Worm (Caenorhabditis elegans) whole organism, young adult: ENCODE results near the gene pigq-1.

ENCODE experiments used
- B0019.2 ChIP-seq: fragments of 200-800 bp; sonication (Bioruptor generic); conservative IDR thresholded peaks from 2 replicates; pipeline ENCODE4 v1.3.6; 2022; ENCODE audit warnings: missing genetic modification reagents, missing genetic modification characterization, missing compliant biosample characterization
- C06A6.2 ChIP-seq: fragments of 200-800 bp; sonication (Bioruptor generic); conservative IDR thresholded peaks from 2 replicates; pipeline ENCODE4 v1.3.6; 2022; ENCODE audit warnings: missing genetic modification characterization, missing compliant biosample characterization
- D2030.7 ChIP-seq: fragments of 200-800 bp; sonication (Bioruptor generic); IDR thresholded peaks from 2 replicates; pipeline ENCODE4 v1.3.6; 2022; ENCODE audit warnings: missing genetic modification reagents, missing genetic modification characterization, missing compliant biosample characterization
- F23B12.7 ChIP-seq: sonication (generic microtip); optimal IDR thresholded peaks from 2 replicates; lab custom pipeline; 2017; ENCODE audit warnings: missing genetic modification characterization, mild to moderate bottlenecking, missing compliant biosample characterization, antibody characterized with exemption, moderate library complexity; ENCODE audit not compliant: insufficient read depth
- F33H1.4 ChIP-seq: fragments of 200-800 bp; sonication (Bioruptor generic); IDR thresholded peaks from 2 replicates; pipeline ENCODE4 v1.3.6; 2022; ENCODE audit warnings: missing genetic modification reagents, missing genetic modification characterization, missing compliant biosample characterization
- F49E8.2 ChIP-seq: sonication (generic microtip); optimal IDR thresholded peaks from 3 replicates; lab custom pipeline; 2017; ENCODE audit warnings: missing genetic modification characterization, mild to moderate bottlenecking, missing compliant biosample characterization, antibody characterized with exemption, moderate library complexity; ENCODE audit not compliant: insufficient read depth
- F57A8.1 ChIP-seq: fragments of 200-800 bp; sonication (Bioruptor generic); optimal IDR thresholded peaks from 2 replicates; lab custom pipeline; 2018; ENCODE audit warnings: mild to moderate bottlenecking, missing genetic modification characterization, moderate library complexity, missing compliant biosample characterization
- K11D2.4 ChIP-seq: fragments of 200-800 bp; sonication (Bioruptor generic); IDR thresholded peaks from 2 replicates; pipeline ENCODE4 v1.3.6; 2022; ENCODE audit warnings: missing genetic modification reagents, missing genetic modification characterization, missing compliant biosample characterization
- Y53F4B.3 ChIP-seq: fragments of 200-800 bp; sonication (Bioruptor generic); IDR thresholded peaks from 2 replicates; pipeline ENCODE4 v1.3.6; 2022; ENCODE audit warnings: missing genetic modification reagents, missing genetic modification characterization, missing compliant biosample characterization
- Y79H2A.3 ChIP-seq: fragments of 200-800 bp; sonication (Bioruptor generic); conservative IDR thresholded peaks from 2 replicates; pipeline ENCODE4 v1.3.6; 2022; ENCODE audit warnings: missing genetic modification reagents, missing genetic modification characterization, missing compliant biosample characterization
- akir-1 ChIP-seq: fragments of 200-800 bp; sonication (Bioruptor generic); optimal IDR thresholded peaks from 2 replicates; lab custom pipeline; 2018; ENCODE audit warnings: mild to moderate bottlenecking, missing genetic modification characterization, moderate library complexity, missing compliant biosample characterization
- ama-1 ChIP-seq, 3 experiments: fragments of 150-350 bp in 1 of 3; sonication (generic microtip) in 2 of 3; optimal IDR thresholded peaks; 2 replicates each; lab custom pipeline; 2014 to 2018; ENCODE audit warnings: missing biosample characterization in 2 of 3, missing genetic modification characterization in 2 of 3, missing genetic modification reagents in 2 of 3
- atf-7 ChIP-seq: sonication (generic microtip); optimal IDR thresholded peaks from 2 replicates; lab custom pipeline; 2017; ENCODE audit warnings: mild to moderate bottlenecking, missing genetic modification characterization, missing compliant biosample characterization
- attf-6 ChIP-seq: fragments of 200-800 bp; sonication (Bioruptor generic); IDR thresholded peaks from 2 replicates; pipeline ENCODE4 v1.3.6; 2022; ENCODE audit warnings: missing genetic modification reagents, missing genetic modification characterization, missing compliant biosample characterization
- cebp-1 ChIP-seq, 2 experiments: fragments of 200-800 bp in 1 of 2; sonication (Bioruptor generic) in 1 of 2; sonication (generic microtip) in 1 of 2; IDR thresholded peaks in 1 of 2; optimal IDR thresholded peaks in 1 of 2; 2 replicates each; pipeline versions ENCODE4 v1.3.6 to Lab custom; 2017 to 2022; ENCODE audit warnings: missing compliant biosample characterization in 2 of 2, missing genetic modification characterization in 2 of 2, mild to moderate bottlenecking in 1 of 2, missing genetic modification reagents in 1 of 2, moderate library complexity in 1 of 2
- ceh-27 ChIP-seq: fragments of 200-800 bp; sonication (Bioruptor generic); optimal IDR thresholded peaks from 2 replicates; lab custom pipeline; 2018; ENCODE audit warnings: mild to moderate bottlenecking, missing genetic modification characterization, moderate library complexity, missing compliant biosample characterization
- efl-1 ChIP-seq: fragments of 150-350 bp; optimal IDR thresholded peaks from 2 replicates; lab custom pipeline; 2014; ENCODE audit warnings: missing biosample characterization, missing genetic modification reagents, missing genetic modification characterization
- egl-44 ChIP-seq: fragments of 200-800 bp; sonication (Bioruptor generic); IDR thresholded peaks from 2 replicates; pipeline ENCODE4 v1.3.6; 2022; ENCODE audit warnings: missing genetic modification reagents, missing genetic modification characterization, missing compliant biosample characterization
- ets-4 ChIP-seq: fragments of 200-800 bp; sonication (Bioruptor generic); optimal IDR thresholded peaks from 2 replicates; lab custom pipeline; 2018; ENCODE audit warnings: mild to moderate bottlenecking, missing genetic modification characterization, missing compliant biosample characterization
- gei-17 ChIP-seq: fragments of 200-800 bp; sonication (Bioruptor generic); optimal IDR thresholded peaks from 2 replicates; lab custom pipeline; 2018; ENCODE audit warnings: mild to moderate bottlenecking, missing genetic modification characterization, missing compliant biosample characterization
- him-1 ChIP-seq: sonication (generic microtip); optimal IDR thresholded peaks from 2 replicates; lab custom pipeline; 2016; ENCODE audit warnings: missing genotype, missing genetic modification reagents, missing genetic modification characterization, missing compliant biosample characterization
- hlh-12 ChIP-seq: sonication (generic microtip); optimal IDR thresholded peaks from 2 replicates; lab custom pipeline; 2016; ENCODE audit warnings: missing genetic modification characterization, missing compliant biosample characterization
- hmg-1.2 ChIP-seq: fragments of 200-800 bp; sonication (Bioruptor generic); IDR thresholded peaks from 2 replicates; pipeline ENCODE4 v1.3.6; 2022; ENCODE audit warnings: missing genetic modification reagents, missing genetic modification characterization, missing compliant biosample characterization
- lag-1 ChIP-seq: fragments of 200-800 bp; sonication (Bioruptor generic); IDR thresholded peaks from 2 replicates; pipeline ENCODE4 v1.3.6; 2022; ENCODE audit warnings: missing genetic modification reagents, missing genetic modification characterization, missing compliant biosample characterization
- let-607 ChIP-seq, 2 experiments: fragments of 200-800 bp in 1 of 2; sonication (Bioruptor generic) in 1 of 2; sonication (generic microtip) in 1 of 2; optimal IDR thresholded peaks; 2 replicates each; lab custom pipeline; 2016 to 2018; ENCODE audit warnings: mild to moderate bottlenecking in 2 of 2, missing compliant biosample characterization in 2 of 2, missing genetic modification characterization in 2 of 2, moderate library complexity in 2 of 2, missing genotype in 1 of 2
- lin-35 ChIP-seq, 3 experiments: fragments of 150-350 bp in 2 of 3; sonication (generic microtip) in 1 of 3; optimal IDR thresholded peaks; 2 replicates each; lab custom pipeline; 2014 to 2018; ENCODE audit warnings: missing biosample characterization in 3 of 3, missing genetic modification characterization in 3 of 3, missing genetic modification reagents in 3 of 3
- lin-40 ChIP-seq: sonication (generic microtip); optimal IDR thresholded peaks from 2 replicates; lab custom pipeline; 2016; ENCODE audit warnings: missing genetic modification characterization, mild to moderate bottlenecking, missing compliant biosample characterization, missing genotype, missing genetic modification reagents
- lin-54 ChIP-seq: fragments of 200-800 bp; sonication (Bioruptor generic); optimal IDR thresholded peaks from 2 replicates; lab custom pipeline; 2018; ENCODE audit warnings: mild to moderate bottlenecking, missing genetic modification characterization, missing compliant biosample characterization
- lsl-1 ChIP-seq: fragments of 200-800 bp; sonication (Bioruptor generic); optimal IDR thresholded peaks from 2 replicates; lab custom pipeline; 2018; ENCODE audit warnings: mild to moderate bottlenecking, missing genetic modification characterization, moderate library complexity, missing compliant biosample characterization
- madf-6 ChIP-seq: fragments of 200-800 bp; sonication (Bioruptor generic); IDR thresholded peaks from 2 replicates; pipeline ENCODE4 v1.3.6; 2022; ENCODE audit warnings: missing genetic modification reagents, missing genetic modification characterization, missing compliant biosample characterization
- mcd-1 ChIP-seq: fragments of 200-800 bp; sonication (Bioruptor generic); IDR thresholded peaks from 2 replicates; pipeline ENCODE4 v1.3.6; 2022; ENCODE audit warnings: missing genetic modification reagents, missing genetic modification characterization, missing compliant biosample characterization
- mel-28 ChIP-seq: sonication (generic microtip); optimal IDR thresholded peaks from 2 replicates; lab custom pipeline; 2016; ENCODE audit warnings: borderline replicate concordance, mild to moderate bottlenecking, missing genetic modification characterization, missing compliant biosample characterization
- nhr-80 ChIP-seq: sonication (generic microtip); optimal IDR thresholded peaks from 2 replicates; lab custom pipeline; 2016; ENCODE audit warnings: missing genetic modification characterization, missing compliant biosample characterization
- pbrm-1 ChIP-seq: fragments of 200-800 bp; sonication (Bioruptor generic); IDR thresholded peaks from 2 replicates; pipeline ENCODE4 v1.3.6; 2022; ENCODE audit warnings: missing genetic modification reagents, missing genetic modification characterization, missing compliant biosample characterization
- pha-4 ChIP-seq: fragments of 150-350 bp; sonication (generic microtip); optimal IDR thresholded peaks from 2 replicates; lab custom pipeline; 2014; ENCODE audit warnings: missing biosample characterization, missing genetic modification reagents, missing genetic modification characterization
- rcor-1 ChIP-seq: fragments of 200-800 bp; sonication (Bioruptor generic); IDR thresholded peaks from 2 replicates; pipeline ENCODE4 v1.3.6; 2022; ENCODE audit warnings: missing genetic modification reagents, missing genetic modification characterization, missing compliant biosample characterization
- snpc-1.3 ChIP-seq: sonication (generic microtip); optimal IDR thresholded peaks from 2 replicates; lab custom pipeline; 2017; ENCODE audit warnings: missing genetic modification characterization, mild to moderate bottlenecking, missing compliant biosample characterization, antibody characterized with exemption, moderate library complexity, missing genotype, missing genetic modification reagents; ENCODE audit not compliant: insufficient read depth
- snpc-3.4 ChIP-seq: sonication (generic microtip); optimal IDR thresholded peaks from 2 replicates; lab custom pipeline; 2017; ENCODE audit warnings: missing genetic modification characterization, mild to moderate bottlenecking, missing compliant biosample characterization, antibody characterized with exemption, moderate library complexity, missing genotype, missing genetic modification reagents
- snpc-4 ChIP-seq, 5 experiments: fragments of 150-350 bp in 1 of 5; sonication (generic microtip) in 4 of 5; optimal IDR thresholded peaks; 2 replicates each; lab custom pipeline; 2014 to 2018; ENCODE audit warnings: missing genetic modification characterization in 5 of 5, missing biosample characterization in 3 of 5, antibody characterized with exemption in 2 of 5, mild to moderate bottlenecking in 2 of 5, missing compliant biosample characterization in 2 of 5, missing genotype in 2 of 5, moderate library complexity in 2 of 5, missing genetic modification reagents in 1 of 5
- somi-1 ChIP-seq: fragments of 200-800 bp; sonication (Bioruptor generic); optimal IDR thresholded peaks from 2 replicates; lab custom pipeline; 2018; ENCODE audit warnings: mild to moderate bottlenecking, missing genetic modification characterization, missing compliant biosample characterization
- tbp1 ChIP-seq: fragments of 200-800 bp; sonication (Bioruptor generic); optimal IDR thresholded peaks from 2 replicates; lab custom pipeline; 2018; ENCODE audit warnings: mild to moderate bottlenecking, missing genetic modification characterization, missing compliant biosample characterization
- ztf-26 ChIP-seq: sonication (generic microtip); optimal IDR thresholded peaks from 2 replicates; lab custom pipeline; 2017; ENCODE audit warnings: missing genetic modification characterization, missing compliant biosample characterization
- ztf-3 ChIP-seq: fragments of 200-800 bp; sonication (Bioruptor generic); optimal IDR thresholded peaks from 2 replicates; lab custom pipeline; 2018; ENCODE audit warnings: mild to moderate bottlenecking, missing genetic modification characterization, missing compliant biosample characterization

The pigq-1 gene

DNA sequence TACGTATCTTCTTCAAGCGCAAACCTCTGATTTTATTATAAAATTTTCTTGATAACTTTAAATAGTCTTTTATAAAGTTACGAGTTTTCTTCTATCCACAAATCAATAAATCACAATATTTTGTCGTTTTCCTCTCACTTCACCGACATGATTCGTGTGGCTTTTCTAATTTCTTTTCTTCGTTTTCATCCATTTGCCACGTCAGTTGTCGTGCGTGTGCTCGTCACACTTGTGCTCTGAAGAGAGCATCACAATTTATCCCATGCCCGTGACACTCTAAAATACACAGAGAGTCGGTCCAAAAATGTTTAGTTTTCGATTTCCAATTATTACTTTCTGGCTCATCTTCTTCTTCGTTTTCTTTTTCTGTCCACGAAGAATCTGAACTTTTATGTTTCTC is 35.1 kb downstream of the pigq-1 start:
- TF ChIP-seq F33H1.4 (no peak), somi-1 (GFP tag; lab: Kevin White, UChicago) (no peak), C06A6.2 (GFP tag; lab: Robert Waterston, UW) (no peak), him-1 (no peak), F57A8.1 (GFP tag; lab: Kevin White, UChicago) (no peak), ets-4 (no peak)

ce11 chrIV:11110995-11111619 is 35.9 kb downstream of the pigq-1 start, which contains the start of gene rps-5:
Gene rps-5, minus strand, starts transcription at chrIV:11111045.
- TF ChIP-seq efl-1 (no peak), pha-4 (tag; lab: Kevin White, UChicago) (no peak), tbp1 (GFP tag; lab: Kevin White, UChicago) (peak; percentile 34), lin-40 (tag; lab: Kevin White, UChicago) (no peak), cebp-1 (GFP tag; IDR thresholded peaks at IDR 0.05; lab: Robert Waterston, UW) (no peak), cebp-1 (tag; optimal IDR thresholded peaks at IDR 0.05; lab: Kevin White, UChicago) (peak; percentile 19), attf-6 (GFP tag; lab: Robert Waterston, UW) (no peak), lag-1 (GFP tag; lab: Robert Waterston, UW) (no peak), lin-35 (GFP tag; optimal IDR thresholded peaks at IDR 0.05; lab: Kevin White, UChicago) (peak in 1 of 3 experiments; percentile 54), hlh-12 (tag; lab: Kevin White, UChicago) (no peak), lsl-1 (GFP tag; lab: Kevin White, UChicago) (peak; percentile 55), D2030.7 (GFP tag; lab: Robert Waterston, UW) (peak; percentile 52; the same call in 1 of the 2 replicates), lin-54 (GFP tag; lab: Kevin White, UChicago) (peak; percentile 51), F23B12.7 (tag; lab: Kevin White, UChicago) (peak; percentile 13), F33H1.4 (peak; percentile 83), snpc-3.4 (peak; percentile 41), F49E8.2 (tag; lab: Kevin White, UChicago) (peak; percentile 19), madf-6 (peak; percentile 68), snpc-4 (GFP tag; optimal IDR thresholded peaks at IDR 0.05; lab: Kevin White, UChicago) (no peak), snpc-4 (tag; optimal IDR thresholded peaks at IDR 0.05; lab: Kevin White, UChicago) (peak in 2 of 4 experiments; percentile 29 to 31), rcor-1 (peak; percentile 40; the same call in 1 of the 2 replicates), let-607 (tag; optimal IDR thresholded peaks at IDR 0.05; lab: Kevin White, UChicago) (peak in 1 of 2 experiments; percentile 32), mcd-1 (peak; percentile 54), hmg-1.2 (peak; percentile 93), snpc-1.3 (tag; lab: Kevin White, UChicago) (peak; percentile 33), pbrm-1 (GFP tag; lab: Robert Waterston, UW) (0 out of 2 replicates have a peak, but pooled peaks have one; percentile 11)

DNA sequence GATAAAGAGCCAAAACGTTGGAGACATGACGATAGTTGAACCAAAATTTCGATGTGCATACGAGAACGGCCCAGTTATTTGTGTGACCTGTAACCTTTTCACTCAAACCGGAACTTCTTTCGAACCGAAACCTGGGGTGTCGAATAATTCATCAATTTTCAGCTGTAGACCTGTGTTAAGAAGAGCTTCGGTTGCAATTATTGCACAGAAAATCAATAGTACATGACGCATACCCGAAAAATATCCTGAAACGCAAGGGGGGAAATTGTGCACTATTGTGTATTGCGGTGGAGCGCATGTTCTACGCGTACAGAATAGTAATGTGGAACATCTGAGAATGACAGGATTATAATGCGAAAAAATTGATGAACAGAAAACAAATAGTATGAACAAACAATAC is 37.3 kb downstream of the pigq-1 start, which contains the start of gene pigk-1:
Gene pigk-1, minus strand, starts transcription at position 248 of the 400 bp plus-strand sequence.
- TF ChIP-seq ztf-26 (tag; lab: Kevin White, UChicago) (no peak), gei-17 (GFP tag; lab: Kevin White, UChicago) (no peak), ceh-27 (GFP tag; lab: Kevin White, UChicago) (peak; percentile 2), mel-28 (tag; lab: Kevin White, UChicago) (no peak), atf-7 (tag; lab: Kevin White, UChicago) (no peak), egl-44 (no peak), D2030.7 (GFP tag; lab: Robert Waterston, UW) (peak; percentile 38; the same call in 1 of the 2 replicates), B0019.2 (GFP tag; lab: Robert Waterston, UW) (no peak), ztf-3 (GFP tag; lab: Kevin White, UChicago) (no peak), nhr-80 (tag; lab: Kevin White, UChicago) (no peak), akir-1 (no peak), Y53F4B.3 (GFP tag; lab: Robert Waterston, UW) (no peak), ama-1 (optimal IDR thresholded peaks at IDR 0.05; lab: Kevin White, UChicago) (no peak), ama-1 (GFP tag; optimal IDR thresholded peaks at IDR 0.05; lab: Kevin White, UChicago) (peak in 1 of 2 experiments; percentile 30), Y79H2A.3 (GFP tag; lab: Robert Waterston, UW) (no peak), K11D2.4 (GFP tag; lab: Robert Waterston, UW) (no peak)
